Fruit fly (Drosophila melanogaster) whole organism, embryonic: ENCODE data around the gene beag.

ENCODE experiments used
- Ada2b ChIP-seq: fragments of 200-800 bp; sonication (Bioruptor generic); IDR thresholded peaks from 2 replicates; pipeline ENCODE4 v1.3.6; 2022; ENCODE audit warnings: missing biosample characterization, missing genetic modification characterization
- Antp ChIP-seq: fragments of 200-800 bp; sonication (Bioruptor generic); optimal IDR thresholded peaks from 3 replicates; lab custom pipeline; 2016; ENCODE audit warnings: missing biosample characterization, missing genetic modification characterization
- Atf-2 ChIP-seq: fragments of 200-800 bp; sonication (Bioruptor generic); optimal IDR thresholded peaks from 2 replicates; lab custom pipeline; 2016; ENCODE audit warnings: missing biosample characterization, missing genetic modification characterization
- Atf3 ChIP-seq: fragments of 200-800 bp; sonication (Bioruptor generic); optimal IDR thresholded peaks from 3 replicates; lab custom pipeline; 2016; ENCODE audit warnings: missing biosample characterization, missing genetic modification characterization
- CG10209 ChIP-seq: fragments of 200-800 bp; sonication (Bioruptor generic); optimal IDR thresholded peaks from 3 replicates; lab custom pipeline; 2017; ENCODE audit warnings: missing biosample characterization, mild to moderate bottlenecking, missing genetic modification characterization, missing genetic modification reagents
- CG10321 ChIP-seq: fragments of 200-800 bp; sonication (Bioruptor generic); IDR thresholded peaks from 2 replicates; pipeline ENCODE4 v1.3.6; 2022; ENCODE audit warnings: missing biosample characterization, missing genetic modification characterization
- CG10959 ChIP-seq: fragments of 200-800 bp; sonication (Bioruptor generic); IDR thresholded peaks from 2 replicates; pipeline ENCODE4 v1.3.6; 2022; ENCODE audit warnings: missing biosample characterization, missing genetic modification characterization
- CG12942 ChIP-seq: fragments of 200-800 bp; sonication (Bioruptor generic); optimal IDR thresholded peaks from 3 replicates; lab custom pipeline; 2016; ENCODE audit warnings: missing biosample characterization, missing genetic modification characterization
- CG15696 ChIP-seq: fragments of 200-800 bp; sonication (Bioruptor generic); optimal IDR thresholded peaks from 2 replicates; lab custom pipeline; 2019; ENCODE audit warnings: missing biosample characterization, mild to moderate bottlenecking, missing genetic modification characterization, moderate library complexity
- CG1647 ChIP-seq: fragments of 200-800 bp; sonication (Bioruptor generic); optimal IDR thresholded peaks from 3 replicates; lab custom pipeline; 2016; ENCODE audit warnings: missing biosample characterization, missing genetic modification characterization
- CG16815 ChIP-seq: fragments of 200-800 bp; sonication (Bioruptor generic); optimal IDR thresholded peaks from 3 replicates; lab custom pipeline; 2017; ENCODE audit warnings: missing biosample characterization, mild to moderate bottlenecking, missing genetic modification characterization
- CG17829 ChIP-seq: fragments of 200-800 bp; optimal IDR thresholded peaks from 2 replicates; lab custom pipeline; 2019; ENCODE audit warnings: missing biosample characterization, mild to moderate bottlenecking, missing genetic modification characterization, moderate library complexity
- CG18476 ChIP-seq: fragments of 200-800 bp; sonication (Bioruptor generic); optimal IDR thresholded peaks from 2 replicates; lab custom pipeline; 2016; ENCODE audit warnings: missing biosample characterization, mild to moderate bottlenecking, missing genetic modification characterization
- CG18599 ChIP-seq: fragments of 200-800 bp; sonication (Bioruptor generic); optimal IDR thresholded peaks from 3 replicates; lab custom pipeline; 2017; ENCODE audit warnings: missing biosample characterization, missing genetic modification characterization, mild to moderate bottlenecking, moderate library complexity, missing genetic modification reagents
- CG2116 ChIP-seq: fragments of 200-800 bp; sonication (Bioruptor generic); optimal IDR thresholded peaks from 3 replicates; lab custom pipeline; 2018; ENCODE audit warnings: missing biosample characterization, mild to moderate bottlenecking, missing genetic modification characterization
- CG3407 ChIP-seq: fragments of 200-800 bp; sonication (Bioruptor generic); optimal IDR thresholded peaks from 2 replicates; lab custom pipeline; 2018; ENCODE audit warnings: missing biosample characterization, mild to moderate bottlenecking, missing genetic modification characterization
- CG4820 ChIP-seq: fragments of 200-800 bp; sonication (Bioruptor generic); optimal IDR thresholded peaks from 3 replicates; lab custom pipeline; 2016; ENCODE audit warnings: missing biosample characterization, missing genetic modification characterization
- CG4854 ChIP-seq: fragments of 200-800 bp; sonication (Bioruptor generic); optimal IDR thresholded peaks from 2 replicates; lab custom pipeline; 2016; ENCODE audit warnings: missing biosample characterization, missing genetic modification characterization, inconsistent platforms
- CG5180 ChIP-seq: fragments of 200-800 bp; sonication (Bioruptor generic); optimal IDR thresholded peaks from 3 replicates; lab custom pipeline; 2017; ENCODE audit warnings: missing biosample characterization, missing genetic modification characterization, mild to moderate bottlenecking, moderate library complexity, missing genetic modification reagents
- CG5953 ChIP-seq: fragments of 200-800 bp; sonication (Bioruptor generic); IDR thresholded peaks from 2 replicates; pipeline ENCODE4 v1.3.6; 2022; ENCODE audit warnings: missing biosample characterization, missing genetic modification characterization
- CG6654 ChIP-seq: fragments of 200-800 bp; sonication (Bioruptor generic); optimal IDR thresholded peaks from 2 replicates; lab custom pipeline; 2017; ENCODE audit warnings: missing biosample characterization, mild to moderate bottlenecking, missing genetic modification characterization
- CG8359 ChIP-seq: fragments of 200-800 bp; sonication (Bioruptor generic); optimal IDR thresholded peaks from 2 replicates; lab custom pipeline; 2017; ENCODE audit warnings: missing biosample characterization, mild to moderate bottlenecking, missing genetic modification characterization, borderline replicate concordance
- CG8388 ChIP-seq: fragments of 200-800 bp; sonication (Bioruptor generic); optimal IDR thresholded peaks from 2 replicates; lab custom pipeline; 2019; ENCODE audit warnings: missing biosample characterization, mild to moderate bottlenecking, missing genetic modification characterization, moderate library complexity
- CG9609 ChIP-seq: fragments of 200-800 bp; sonication (Bioruptor generic); optimal IDR thresholded peaks from 3 replicates; lab custom pipeline; 2016; ENCODE audit warnings: missing biosample characterization, missing genetic modification characterization
- CG9727 ChIP-seq: fragments of 200-800 bp; sonication (Bioruptor generic); optimal IDR thresholded peaks from 3 replicates; lab custom pipeline; 2017; ENCODE audit warnings: missing biosample characterization, mild to moderate bottlenecking, missing genetic modification characterization
- Dek ChIP-seq: fragments of 200-800 bp; sonication (Bioruptor generic); optimal IDR thresholded peaks from 3 replicates; lab custom pipeline; 2019; ENCODE audit warnings: missing biosample characterization, mild to moderate bottlenecking, missing genetic modification characterization, moderate library complexity
- Dref ChIP-seq: fragments of 200-800 bp; sonication (Bioruptor generic); IDR thresholded peaks from 2 replicates; pipeline ENCODE4 v1.3.6; 2022; ENCODE audit warnings: missing biosample characterization, missing genetic modification characterization
- HHEX ChIP-seq: fragments of 200-800 bp; sonication (Bioruptor generic); optimal IDR thresholded peaks from 3 replicates; lab custom pipeline; 2017; ENCODE audit warnings: missing biosample characterization, mild to moderate bottlenecking, missing genetic modification characterization, missing genetic modification reagents
- HLH54F ChIP-seq: fragments of 200-800 bp; sonication (Bioruptor generic); optimal IDR thresholded peaks from 3 replicates; lab custom pipeline; 2016; ENCODE audit warnings: missing biosample characterization, missing genetic modification characterization
- Mad ChIP-seq: fragments of 200-800 bp; sonication (Bioruptor generic); optimal IDR thresholded peaks from 2 replicates; lab custom pipeline; 2016; ENCODE audit warnings: missing biosample characterization, missing genetic modification characterization
- NK7.1 ChIP-seq: fragments of 200-800 bp; sonication (Bioruptor generic); optimal IDR thresholded peaks from 3 replicates; lab custom pipeline; 2016; ENCODE audit warnings: missing biosample characterization, missing genetic modification characterization
- Usf ChIP-seq: fragments of 200-800 bp; sonication (Bioruptor generic); optimal IDR thresholded peaks from 2 replicates; lab custom pipeline; 2017; ENCODE audit warnings: missing genotype, missing biosample characterization, missing genetic modification characterization
- abd-A ChIP-seq: fragments of 200-800 bp; sonication (Bioruptor generic); optimal IDR thresholded peaks from 3 replicates; lab custom pipeline; 2019; ENCODE audit warnings: missing biosample characterization, mild to moderate bottlenecking, missing genetic modification characterization, moderate library complexity
- ara ChIP-seq: fragments of 200-800 bp; sonication (Bioruptor generic); IDR thresholded peaks from 2 replicates; pipeline ENCODE4 v1.3.6; 2022; ENCODE audit warnings: missing biosample characterization, missing genetic modification characterization
- cad ChIP-seq: fragments of >200 bp; optimal IDR thresholded peaks from 2 replicates; lab custom pipeline; 2017; ENCODE audit warnings: missing biosample characterization, missing genetic modification characterization
- cas ChIP-seq: fragments of 200-800 bp; sonication (Bioruptor generic); IDR thresholded peaks from 2 replicates; pipeline ENCODE4 v1.3.6; 2022; ENCODE audit warnings: missing biosample characterization, missing genetic modification characterization
- cwo ChIP-seq: fragments of 200-800 bp; sonication (Bioruptor generic); optimal IDR thresholded peaks from 3 replicates; lab custom pipeline; 2017; ENCODE audit warnings: missing biosample characterization, missing genetic modification characterization, mild to moderate bottlenecking, moderate library complexity, missing genetic modification reagents
- dysf ChIP-seq: fragments of 200-800 bp; sonication (Bioruptor generic); IDR thresholded peaks from 3 replicates; pipeline ENCODE4 v1.3.6; 2022; ENCODE audit warnings: missing biosample characterization, missing genetic modification characterization
- ems ChIP-seq: fragments of 200-800 bp; sonication (Bioruptor generic); optimal IDR thresholded peaks from 3 replicates; lab custom pipeline; 2016; ENCODE audit warnings: missing biosample characterization, missing genetic modification characterization
- gro ChIP-seq: fragments of 200-800 bp; sonication (Bioruptor generic); optimal IDR thresholded peaks from 2 replicates; lab custom pipeline; 2016; ENCODE audit warnings: missing biosample characterization, missing genetic modification characterization
- lmd ChIP-seq: fragments of 200-800 bp; sonication (Bioruptor generic); IDR thresholded peaks from 2 replicates; pipeline ENCODE4 v1.3.6; 2022; ENCODE audit warnings: missing biosample characterization, missing genetic modification characterization
- psq ChIP-seq: fragments of 200-800 bp; sonication (Bioruptor generic); optimal IDR thresholded peaks from 2 replicates; lab custom pipeline; 2017; ENCODE audit warnings: missing biosample characterization, missing genetic modification characterization
- ranshi ChIP-seq: fragments of 200-800 bp; sonication (Bioruptor generic); IDR thresholded peaks from 2 replicates; pipeline ENCODE4 v1.3.6; 2022; ENCODE audit warnings: missing biosample characterization, missing genetic modification characterization
- sd ChIP-seq: fragments of 200-800 bp; sonication (Bioruptor generic); optimal IDR thresholded peaks from 3 replicates; lab custom pipeline; 2018; ENCODE audit warnings: missing biosample characterization, mild to moderate bottlenecking, missing genetic modification characterization, moderate library complexity
- sima ChIP-seq: fragments of 200-800 bp; sonication (Bioruptor generic); optimal IDR thresholded peaks from 2 replicates; lab custom pipeline; 2016; ENCODE audit warnings: missing biosample characterization, missing genetic modification characterization
- sisA ChIP-seq: fragments of 200-800 bp; sonication (Bioruptor generic); IDR thresholded peaks from 2 replicates; pipeline ENCODE4 v1.3.6; 2022; ENCODE audit warnings: missing biosample characterization, missing genetic modification characterization
- sna ChIP-seq: fragments of 200-800 bp; sonication (Bioruptor generic); IDR thresholded peaks from 2 replicates; pipeline ENCODE4 v1.3.6; 2022; ENCODE audit warnings: missing biosample characterization, missing genetic modification characterization; ENCODE audit not compliant: partially characterized antibody
- stc ChIP-seq: fragments of 200-800 bp; sonication (Bioruptor generic); IDR thresholded peaks from 2 replicates; pipeline ENCODE4 v1.3.6; 2022; ENCODE audit warnings: missing biosample characterization, missing genetic modification characterization
- tgo ChIP-seq: fragments of 200-800 bp; sonication (Bioruptor generic); IDR thresholded peaks from 3 replicates; pipeline ENCODE4 v1.3.6; 2022; ENCODE audit warnings: missing biosample characterization, missing genetic modification characterization
- tin ChIP-seq: fragments of 200-800 bp; sonication (Bioruptor generic); optimal IDR thresholded peaks from 3 replicates; lab custom pipeline; 2016; ENCODE audit warnings: missing biosample characterization, missing genetic modification characterization
- twi ChIP-seq: fragments of 200-800 bp; optimal IDR thresholded peaks from 2 replicates; lab custom pipeline; 2019; ENCODE audit warnings: missing biosample characterization, mild to moderate bottlenecking, missing genetic modification characterization, moderate library complexity
- unpg ChIP-seq: fragments of 200-800 bp; sonication (Bioruptor generic); optimal IDR thresholded peaks from 3 replicates; lab custom pipeline; 2018; ENCODE audit warnings: missing biosample characterization, mild to moderate bottlenecking, missing genetic modification characterization, moderate library complexity

Gene beag

DNA sequence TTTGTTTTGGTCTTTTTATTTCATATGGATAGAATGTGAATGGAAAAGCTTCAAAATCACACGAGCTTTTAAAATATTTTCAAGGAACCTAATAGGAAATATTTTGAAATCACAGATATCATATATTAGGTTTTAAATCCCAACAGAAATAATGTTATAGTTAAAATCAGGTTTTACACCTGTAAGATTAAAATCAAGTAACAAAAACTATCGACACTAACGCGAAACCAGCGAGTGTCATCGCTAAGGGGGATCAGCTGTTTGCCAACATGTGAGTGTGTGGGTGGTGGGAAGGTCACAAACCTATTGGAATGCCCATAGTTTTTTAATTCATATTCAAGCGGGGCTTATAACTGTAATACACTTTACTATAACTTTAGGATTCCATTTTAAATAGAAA, 26.2 kb downstream of the beag start, which contains the start of gene hyx (continued):
- TF ChIP-seq psq (no peak), NK7.1 (no peak), HLH54F (GFP tag; lab: Kevin White, UChicago) (peak; percentile 13), CG17829 (tag; lab: Kevin White, UChicago) (peak; percentile 38), HHEX (GFP tag; lab: Kevin White, UChicago) (no peak), Ada2b (no peak), CG8388 (GFP tag; lab: Kevin White, UChicago) (peak; percentile 41), Dref (GFP tag; lab: Robert Waterston, UW) (peak; percentile 42), CG5953 (GFP tag; lab: Robert Waterston, UW) (no peak), CG16815 (no peak), Dek (tag; lab: Kevin White, UChicago) (peak; percentile 41), sna (GFP tag; lab: Robert Waterston, UW) (peak; percentile 85), sisA (no peak), CG10321 (GFP tag; lab: Robert Waterston, UW) (no peak), CG3407 (GFP tag; lab: Kevin White, UChicago) (no peak), sima (no peak), CG18599 (peak; percentile 25), twi (tag; lab: Kevin White, UChicago) (peak; percentile 20), CG18476 (GFP tag; lab: Kevin White, UChicago) (no peak), Antp (peak; percentile 57), Mad (no peak), CG9609 (GFP tag; lab: Kevin White, UChicago) (peak; percentile 8), CG12942 (GFP tag; lab: Kevin White, UChicago) (no peak), Usf (GFP tag; lab: Kevin White, UChicago) (no peak), ranshi (GFP tag; lab: Robert Waterston, UW) (peak; percentile 37; the same call in 1 of the 2 replicates), CG2116 (GFP tag; lab: Kevin White, UChicago) (no peak), abd-A (tag; lab: Kevin White, UChicago) (no peak), unpg (GFP tag; lab: Kevin White, UChicago) (peak; percentile 14), ems (GFP tag; lab: Kevin White, UChicago) (peak; percentile 20), ara (GFP tag; lab: Robert Waterston, UW) (no peak), cas (GFP tag; lab: Robert Waterston, UW) (0 out of 2 replicates have a peak, but pooled peaks have one; percentile 27), CG8359 (no peak), CG15696 (peak; percentile 3), CG4820 (peak; percentile 10), Atf3 (GFP tag; lab: Kevin White, UChicago) (no peak), tin (GFP tag; lab: Kevin White, UChicago) (peak; percentile 47), tgo (GFP tag; lab: Robert Waterston, UW) (peak; percentile 56; the same call in 1 of the 3 replicates), CG5180 (GFP tag; lab: Kevin White, UChicago) (no peak), CG1647 (GFP tag; lab: Kevin White, UChicago) (peak; percentile 36), CG4854 (GFP tag; lab: Kevin White, UChicago) (no peak), gro (GFP tag; lab: Kevin White, UChicago) (peak; percentile 76), dysf (GFP tag; lab: Robert Waterston, UW) (0 out of 3 replicates have a peak, but pooled peaks have one; percentile 28), CG9727 (GFP tag; lab: Kevin White, UChicago) (peak; percentile 9), lmd (GFP tag; lab: Robert Waterston, UW) (no peak; the same call in 1 of the 2 replicates), CG10959 (no peak), cwo (GFP tag; lab: Kevin White, UChicago) (no peak), cad (GFP tag; lab: Kevin White, UChicago) (no peak), sd (tag; lab: Kevin White, UChicago) (peak; percentile 86), Atf-2 (no peak), stc (no peak), CG10209 (GFP tag; lab: Kevin White, UChicago) (no peak), CG6654 (GFP tag; lab: Kevin White, UChicago) (no peak)
